Fruit fly (Drosophila melanogaster) whole organism, embryonic: ENCODE data around the gene Kr-h2.
A peak's percentile ranks its signal among the peaks of the same experiment; 100 is the strongest.

Source experiments
- ATbp ChIP-seq: fragments of 200-800 bp; sonication (Bioruptor generic); optimal IDR thresholded peaks from 2 replicates; lab custom pipeline; 2017; ENCODE audit warnings: missing biosample characterization, mild to moderate bottlenecking, missing genetic modification characterization, missing genetic modification reagents
- B-H2 ChIP-seq: fragments of 200-800 bp; sonication (Bioruptor generic); optimal IDR thresholded peaks from 2 replicates; lab custom pipeline; 2018; ENCODE audit warnings: missing biosample characterization, mild to moderate bottlenecking, missing genetic modification characterization
- Bdp1 ChIP-seq: fragments of 200-800 bp; sonication (Bioruptor generic); optimal IDR thresholded peaks from 3 replicates; lab custom pipeline; 2016; ENCODE audit warnings: missing biosample characterization, missing genetic modification characterization
- CG12155 ChIP-seq: fragments of 200-800 bp; sonication (Bioruptor generic); optimal IDR thresholded peaks from 3 replicates; lab custom pipeline; 2016; ENCODE audit warnings: missing biosample characterization, missing genetic modification characterization
- CG12659 ChIP-seq: fragments of 200-800 bp; sonication (Bioruptor generic); optimal IDR thresholded peaks from 3 replicates; lab custom pipeline; 2017; ENCODE audit warnings: mild to moderate bottlenecking, missing biosample characterization, missing genetic modification reagents, missing genetic modification characterization
- CG12769 ChIP-seq: fragments of 200-800 bp; sonication (Bioruptor generic); optimal IDR thresholded peaks from 2 replicates; lab custom pipeline; 2019; ENCODE audit warnings: missing biosample characterization, mild to moderate bottlenecking, missing genetic modification characterization, moderate library complexity
- CG12942 ChIP-seq: fragments of 200-800 bp; sonication (Bioruptor generic); optimal IDR thresholded peaks from 3 replicates; lab custom pipeline; 2016; ENCODE audit warnings: missing biosample characterization, missing genetic modification characterization
- CG13424 ChIP-seq: fragments of 200-800 bp; sonication (Bioruptor generic); optimal IDR thresholded peaks from 2 replicates; lab custom pipeline; 2019; ENCODE audit warnings: missing biosample characterization, mild to moderate bottlenecking, missing genetic modification characterization, moderate library complexity
- CG15269 ChIP-seq: fragments of 200-800 bp; sonication (Bioruptor generic); optimal IDR thresholded peaks from 2 replicates; lab custom pipeline; 2018; ENCODE audit warnings: missing biosample characterization, mild to moderate bottlenecking, missing genetic modification characterization, moderate library complexity
- CG17385 ChIP-seq: fragments of 200-800 bp; sonication (Bioruptor generic); optimal IDR thresholded peaks from 3 replicates; lab custom pipeline; 2018; ENCODE audit warnings: missing biosample characterization, mild to moderate bottlenecking, missing genetic modification characterization
- CG17829 ChIP-seq: fragments of 200-800 bp; optimal IDR thresholded peaks from 2 replicates; lab custom pipeline; 2019; ENCODE audit warnings: missing biosample characterization, mild to moderate bottlenecking, missing genetic modification characterization, moderate library complexity
- CG1832 ChIP-seq: fragments of 200-800 bp; sonication (Bioruptor generic); optimal IDR thresholded peaks from 2 replicates; lab custom pipeline; 2017; ENCODE audit warnings: missing biosample characterization, mild to moderate bottlenecking, missing genetic modification characterization, inconsistent platforms
- CG30020 ChIP-seq: fragments of 200-800 bp; optimal IDR thresholded peaks from 2 replicates; lab custom pipeline; 2019; ENCODE audit warnings: missing biosample characterization, mild to moderate bottlenecking, missing genetic modification characterization, moderate library complexity
- CG31365 ChIP-seq: fragments of 200-800 bp; sonication (Bioruptor generic); optimal IDR thresholded peaks from 2 replicates; lab custom pipeline; 2018; ENCODE audit warnings: missing biosample characterization, mild to moderate bottlenecking, missing genetic modification characterization
- CG34224 ChIP-seq: fragments of 200-800 bp; sonication (Bioruptor generic); IDR thresholded peaks from 3 replicates; pipeline ENCODE4 v1.3.6; 2022; ENCODE audit warnings: missing biosample characterization, missing genetic modification characterization; ENCODE audit not compliant: partially characterized antibody
- CG7963 ChIP-seq: fragments of 200-800 bp; sonication (Bioruptor generic); IDR thresholded peaks from 3 replicates; pipeline ENCODE4 v1.3.6; 2022; ENCODE audit warnings: missing biosample characterization, missing genetic modification characterization; ENCODE audit not compliant: partially characterized antibody
- CG8944 ChIP-seq: fragments of 200-800 bp; sonication (Bioruptor generic); optimal IDR thresholded peaks from 3 replicates; lab custom pipeline; 2016; ENCODE audit warnings: missing biosample characterization, missing genetic modification characterization
- CG9932 ChIP-seq: fragments of 200-800 bp; sonication (Bioruptor generic); IDR thresholded peaks from 2 replicates; pipeline ENCODE4 v1.3.6; 2022; ENCODE audit warnings: missing biosample characterization, missing genetic modification characterization
- CkIIα-i1 ChIP-seq: fragments of 200-800 bp; sonication (Bioruptor generic); IDR thresholded peaks from 2 replicates; pipeline ENCODE4 v1.3.6; 2022; ENCODE audit warnings: missing biosample characterization, missing genetic modification characterization
- Deaf1 ChIP-seq: fragments of 200-800 bp; optimal IDR thresholded peaks from 3 replicates; lab custom pipeline; 2019; ENCODE audit warnings: missing biosample characterization, mild to moderate bottlenecking, missing genetic modification characterization, moderate library complexity
- Dip2 ChIP-seq: fragments of 200-800 bp; sonication (Bioruptor generic); IDR thresholded peaks from 2 replicates; pipeline ENCODE4 v1.3.6; 2022; ENCODE audit warnings: missing biosample characterization, missing genetic modification characterization
- Doc3 ChIP-seq: fragments of 200-800 bp; sonication (Bioruptor generic); IDR thresholded peaks from 3 replicates; pipeline ENCODE4 v1.3.6; 2022; ENCODE audit warnings: missing biosample characterization, missing genetic modification characterization; ENCODE audit not compliant: partially characterized antibody
- Dp ChIP-seq: fragments of 200-800 bp; sonication (Bioruptor generic); optimal IDR thresholded peaks from 2 replicates; lab custom pipeline; 2018; ENCODE audit warnings: missing biosample characterization, mild to moderate bottlenecking, missing genetic modification characterization, moderate library complexity
- Dref ChIP-seq: fragments of 200-800 bp; sonication (Bioruptor generic); IDR thresholded peaks from 2 replicates; pipeline ENCODE4 v1.3.6; 2022; ENCODE audit warnings: missing biosample characterization, missing genetic modification characterization
- Ets65A ChIP-seq: fragments of 200-800 bp; sonication (Bioruptor generic); peaks from one replicate; lab custom pipeline; 2016; ENCODE audit warnings: missing biosample characterization, missing genetic modification characterization
- Gug ChIP-seq: fragments of 200-800 bp; sonication (Bioruptor generic); IDR thresholded peaks from 4 replicates; pipeline ENCODE4 v1.3.6; 2022; ENCODE audit warnings: missing biosample characterization, missing genetic modification characterization
- HLH4C ChIP-seq: fragments of 200-800 bp; sonication (Bioruptor generic); IDR thresholded peaks from 3 replicates; pipeline ENCODE4 v1.3.6; 2022; ENCODE audit warnings: missing biosample characterization, missing genetic modification characterization; ENCODE audit not compliant: partially characterized antibody
- MBD-R2 ChIP-seq: fragments of 200-800 bp; sonication (Bioruptor generic); IDR thresholded peaks from 2 replicates; pipeline ENCODE4 v1.3.6; 2022; ENCODE audit warnings: missing biosample characterization, missing genetic modification characterization
- MESR4 ChIP-seq: fragments of 200-800 bp; sonication (Bioruptor generic); optimal IDR thresholded peaks from 2 replicates; lab custom pipeline; 2018; ENCODE audit warnings: missing biosample characterization, mild to moderate bottlenecking, missing genetic modification characterization, moderate library complexity
- Nf-YB ChIP-seq: fragments of 200-800 bp; sonication (Bioruptor generic); optimal IDR thresholded peaks from 3 replicates; lab custom pipeline; 2019; ENCODE audit warnings: missing biosample characterization, mild to moderate bottlenecking, missing genetic modification characterization, moderate library complexity
- Optix ChIP-seq: fragments of 200-800 bp; sonication (Bioruptor generic); IDR thresholded peaks from 3 replicates; pipeline ENCODE4 v1.3.6; 2022; ENCODE audit warnings: missing biosample characterization, missing genetic modification characterization
- bigmax ChIP-seq: fragments of 200-800 bp; sonication (Bioruptor generic); optimal IDR thresholded peaks from 2 replicates; lab custom pipeline; 2018; ENCODE audit warnings: missing biosample characterization, mild to moderate bottlenecking, missing genetic modification characterization
- bsh ChIP-seq, 2 experiments: fragments of 200-800 bp; sonication (Bioruptor generic); optimal IDR thresholded peaks; 2 replicates each; lab custom pipeline; 2017 to 2018; ENCODE audit warnings: mild to moderate bottlenecking in 2 of 2, missing biosample characterization in 2 of 2, missing genetic modification characterization in 2 of 2, moderate library complexity in 1 of 2
- chm ChIP-seq: fragments of 200-800 bp; sonication (Bioruptor generic); IDR thresholded peaks from 2 replicates; pipeline ENCODE4 v1.3.6; 2022; ENCODE audit warnings: missing biosample characterization, missing genetic modification characterization
- dati ChIP-seq: fragments of 200-800 bp; sonication (Bioruptor generic); IDR thresholded peaks from 2 replicates; pipeline ENCODE4 v1.3.6; 2022; ENCODE audit warnings: missing biosample characterization, missing genetic modification characterization
- dpn ChIP-seq, 2 experiments: fragments of 200-800 bp; sonication (Bioruptor generic); optimal IDR thresholded peaks; 3 replicates each; lab custom pipeline; 2016; ENCODE audit warnings: missing biosample characterization in 2 of 2, missing genetic modification characterization in 2 of 2
- fd64A ChIP-seq: fragments of 200-800 bp; sonication (Bioruptor generic); optimal IDR thresholded peaks from 3 replicates; lab custom pipeline; 2018; ENCODE audit warnings: missing biosample characterization, mild to moderate bottlenecking, missing genetic modification characterization
- ham ChIP-seq: fragments of 200-800 bp; sonication (Bioruptor generic); IDR thresholded peaks from 2 replicates; pipeline ENCODE4 v1.3.6; 2022; ENCODE audit warnings: missing biosample characterization, missing genetic modification characterization
- hbn ChIP-seq: fragments of 200-800 bp; sonication (Bioruptor generic); IDR thresholded peaks from 2 replicates; pipeline ENCODE4 v1.3.6; 2022; ENCODE audit warnings: missing biosample characterization, missing genetic modification characterization; ENCODE audit not compliant: partially characterized antibody
- lilli ChIP-seq: fragments of 200-800 bp; sonication (Bioruptor generic); optimal IDR thresholded peaks from 3 replicates; lab custom pipeline; 2016; ENCODE audit warnings: missing biosample characterization, missing genetic modification characterization
- nerfin-2 ChIP-seq: fragments of 200-800 bp; sonication (Bioruptor generic); IDR thresholded peaks from 2 replicates; pipeline ENCODE4 v1.3.6; 2022; ENCODE audit warnings: missing biosample characterization, missing genetic modification characterization; ENCODE audit not compliant: partially characterized antibody
- nom ChIP-seq: fragments of 200-800 bp; sonication (Bioruptor generic); optimal IDR thresholded peaks from 2 replicates; lab custom pipeline; 2017; ENCODE audit warnings: missing biosample characterization, missing genetic modification characterization, mild to moderate bottlenecking, moderate library complexity, missing genetic modification reagents
- odd ChIP-seq: fragments of 200-800 bp; sonication (Bioruptor generic); optimal IDR thresholded peaks from 2 replicates; lab custom pipeline; 2017; ENCODE audit warnings: missing biosample characterization, mild to moderate bottlenecking, missing genetic modification characterization
- otp ChIP-seq: fragments of 200-800 bp; sonication (Bioruptor generic); IDR thresholded peaks from 3 replicates; pipeline ENCODE4, ENCODE4 v1.3.6; 2022; ENCODE audit warnings: missing biosample characterization, missing genetic modification characterization
- pan ChIP-seq, 4 experiments: fragments of >200 bp in 3 of 4; fragments of 200-800 bp in 1 of 4; sonication (Bioruptor generic) in 1 of 4; optimal IDR thresholded peaks in 3 of 4; IDR thresholded peaks in 1 of 4; 2 replicates each; pipeline versions ENCODE4 v1.3.6 to Lab custom; 2017 to 2022; ENCODE audit warnings: missing biosample characterization in 2 of 4, missing genetic modification characterization in 2 of 4, mixed read lengths in 1 of 4
- pho ChIP-seq: fragments of 200-800 bp; sonication (Bioruptor generic); optimal IDR thresholded peaks from 2 replicates; lab custom pipeline; 2016; ENCODE audit warnings: missing biosample characterization, missing genetic modification characterization
- run ChIP-seq: fragments of 200-800 bp; sonication (Bioruptor generic); optimal IDR thresholded peaks from 3 replicates; lab custom pipeline; 2018; ENCODE audit warnings: missing biosample characterization, mild to moderate bottlenecking, missing genetic modification characterization
- sisA ChIP-seq: fragments of 200-800 bp; sonication (Bioruptor generic); IDR thresholded peaks from 2 replicates; pipeline ENCODE4 v1.3.6; 2022; ENCODE audit warnings: missing biosample characterization, missing genetic modification characterization

Kr-h2 gene

DNA sequence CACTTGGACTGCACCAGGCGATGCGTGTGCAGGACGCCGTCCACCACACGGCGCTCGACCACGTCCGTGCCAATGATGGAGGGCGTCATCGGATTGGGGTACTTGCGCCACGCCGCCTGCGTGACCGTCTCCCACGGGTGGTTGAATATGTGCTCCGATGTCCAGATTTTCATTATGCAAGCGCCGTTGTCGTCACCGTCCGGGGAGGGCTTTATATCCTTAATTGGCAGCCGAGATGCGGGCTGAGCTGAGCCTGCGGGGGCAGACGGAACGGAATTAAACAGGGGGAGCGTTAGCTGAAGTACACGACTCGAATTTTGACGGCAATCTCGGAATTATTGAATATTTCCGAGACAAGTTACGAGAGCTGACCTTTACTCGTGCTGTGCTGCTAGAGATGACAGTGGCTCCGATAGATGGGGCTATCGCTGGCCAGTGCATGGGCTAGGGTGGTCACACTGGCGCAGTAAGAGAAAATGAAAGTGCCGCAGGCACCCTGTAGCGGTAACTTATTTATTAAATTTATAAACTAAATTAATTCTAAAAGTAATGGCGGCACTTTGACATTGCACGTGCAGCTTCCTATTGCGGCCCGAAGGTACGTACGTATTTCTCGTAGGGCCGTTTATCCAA is 23.1 kb upstream of the Kr-h2 start, which contains the start of gene IPIP (continued):
- TF ChIP-seq Bdp1: peak; percentile 57
- TF ChIP-seq CG1832 (GFP tag; lab: Kevin White, UChicago): no peak
- TF ChIP-seq nom (GFP tag; lab: Kevin White, UChicago): peak; percentile 59
- peak; percentile 61 for TF ChIP-seq CG30020 (tag; lab: Kevin White, UChicago)
- TF ChIP-seq CG34224 (GFP tag; lab: Robert Waterston, UW): peak; percentile 75
- TF ChIP-seq CkIIα-i1 (GFP tag; lab: Robert Waterston, UW): no peak
- TF ChIP-seq hbn (GFP tag; lab: Robert Waterston, UW): peak; percentile 68; the same call in 1 of the 2 replicates
- peak; percentile 6 for TF ChIP-seq odd (GFP tag; lab: Kevin White, UChicago)
- peak; percentile 13; the same call in 1 of the 2 replicates for TF ChIP-seq dati
- peak; percentile 91 for TF ChIP-seq MESR4 (GFP tag; lab: Kevin White, UChicago)
- TF ChIP-seq MBD-R2 (GFP tag; lab: Robert Waterston, UW): peak; percentile 93
- TF ChIP-seq Dref: peak; percentile 79
- peak; percentile 25 for TF ChIP-seq ATbp (GFP tag; lab: Kevin White, UChicago)
- TF ChIP-seq CG7963 (GFP tag; lab: Robert Waterston, UW): peak; percentile 82
- peak; percentile 74 for TF ChIP-seq HLH4C (GFP tag; lab: Robert Waterston, UW)
- TF ChIP-seq fd64A: no peak
- peak; percentile 24 for TF ChIP-seq CG31365
- TF ChIP-seq CG15269: no peak
- TF ChIP-seq Deaf1 (tag; lab: Kevin White, UChicago): peak; percentile 68
- TF ChIP-seq otp (GFP tag; lab: Robert Waterston, UW): peak; percentile 34; the same call in 1 of the 3 replicates
- TF ChIP-seq Dp (GFP tag; lab: Kevin White, UChicago): peak; percentile 28
- TF ChIP-seq CG8944 (GFP tag; lab: Kevin White, UChicago): no peak
- TF ChIP-seq lilli (GFP tag; lab: Kevin White, UChicago): peak; percentile 34
- no peak for TF ChIP-seq pan (optimal IDR thresholded peaks at IDR 0.05; lab: Kevin White, UChicago)
- peak in 1 of 2 experiments; percentile 43 for TF ChIP-seq pan (GFP tag; optimal IDR thresholded peaks at IDR 0.05 in 1 of 2, IDR thresholded peaks at IDR 0.05 in 1 of 2)
- TF ChIP-seq sisA (GFP tag; lab: Robert Waterston, UW): 0 out of 2 replicates have a peak, but pooled peaks have one; percentile 4
- no peak for TF ChIP-seq Nf-YB (GFP tag; lab: Kevin White, UChicago)
- peak; percentile 65 for TF ChIP-seq CG12659 (GFP tag; lab: Kevin White, UChicago)
- TF ChIP-seq CG13424: peak; percentile 17
- no peak for TF ChIP-seq run (tag; lab: Kevin White, UChicago)
- TF ChIP-seq Doc3: peak; percentile 73
- TF ChIP-seq nerfin-2 (GFP tag; lab: Robert Waterston, UW): peak; percentile 63
- TF ChIP-seq Ets65A (GFP tag; lab: Kevin White, UChicago): peak; percentile 95
- TF ChIP-seq Optix (GFP tag; lab: Robert Waterston, UW): no peak
- peak; percentile 44 for TF ChIP-seq CG17829
- TF ChIP-seq Dip2 (GFP tag; lab: Robert Waterston, UW): no peak
- peak; percentile 53 for TF ChIP-seq CG12155
- no peak for TF ChIP-seq pho (GFP tag; lab: Kevin White, UChicago)
- no peak for TF ChIP-seq CG12942 (GFP tag; lab: Kevin White, UChicago)
- TF ChIP-seq dpn (GFP tag; optimal IDR thresholded peaks at IDR 0.05; lab: Kevin White, UChicago): peak; percentile 7 to 29
- peak; percentile 69 for TF ChIP-seq B-H2 (GFP tag; lab: Kevin White, UChicago)
- peak; percentile 63; the same call in 1 of the 4 replicates for TF ChIP-seq Gug
- peak; percentile 22 for TF ChIP-seq CG17385 (GFP tag; lab: Kevin White, UChicago)
- peak; percentile 58 for TF ChIP-seq chm
- peak in 1 of 2 experiments; percentile 3 for TF ChIP-seq bsh (GFP tag; optimal IDR thresholded peaks at IDR 0.05; lab: Kevin White, UChicago)
- TF ChIP-seq bigmax (GFP tag; lab: Kevin White, UChicago): peak; percentile 28
- no peak for TF ChIP-seq ham (GFP tag; lab: Robert Waterston, UW)
- peak; percentile 31 for TF ChIP-seq CG12769 (tag; lab: Kevin White, UChicago)
- peak; percentile 79 for TF ChIP-seq CG9932 (GFP tag; lab: Robert Waterston, UW)
